Fruit fly (Drosophila melanogaster) whole organism, embryonic: ENCODE data around the gene SclB.

Experiments
- ATbp ChIP-seq: fragments of 200-800 bp; sonication (Bioruptor generic); optimal IDR thresholded peaks from 2 replicates; lab custom pipeline; 2017; ENCODE audit warnings: missing biosample characterization, mild to moderate bottlenecking, missing genetic modification characterization, missing genetic modification reagents
- B-H1 ChIP-seq: fragments of 200-800 bp; sonication (Bioruptor generic); IDR thresholded peaks from 3 replicates; pipeline ENCODE4 v1.3.6; 2022; ENCODE audit warnings: missing biosample characterization, missing genetic modification characterization
- BEAF-32 ChIP-seq: fragments of 200-800 bp; sonication (Bioruptor generic); optimal IDR thresholded peaks from 3 replicates; lab custom pipeline; 2017; ENCODE audit warnings: missing biosample characterization, missing genetic modification characterization, mild to moderate bottlenecking, moderate library complexity, missing genetic modification reagents
- BtbVII ChIP-seq: fragments of 200-800 bp; sonication (Bioruptor generic); optimal IDR thresholded peaks from 3 replicates; lab custom pipeline; 2017; ENCODE audit warnings: missing biosample characterization, mild to moderate bottlenecking, missing genetic modification characterization
- Bteb2 ChIP-seq: fragments of 200-800 bp; sonication (Bioruptor generic); optimal IDR thresholded peaks from 2 replicates; lab custom pipeline; 2016; ENCODE audit warnings: missing biosample characterization, missing genetic modification characterization
- CG10654 ChIP-seq: fragments of 200-800 bp; sonication (Bioruptor generic); optimal IDR thresholded peaks from 2 replicates; lab custom pipeline; 2016; ENCODE audit warnings: missing biosample characterization, missing genetic modification characterization
- CG10979 ChIP-seq: fragments of 200-800 bp; sonication (Bioruptor generic); optimal IDR thresholded peaks from 2 replicates; lab custom pipeline; 2018; ENCODE audit warnings: missing biosample characterization, mild to moderate bottlenecking, missing genetic modification characterization, moderate library complexity
- CG11695 ChIP-seq: fragments of 200-800 bp; sonication (Bioruptor generic); IDR thresholded peaks from 3 replicates; pipeline ENCODE4 v1.3.6; 2022; ENCODE audit warnings: missing biosample characterization, missing genetic modification characterization
- CG13775 ChIP-seq: fragments of 200-800 bp; sonication (Bioruptor generic); optimal IDR thresholded peaks from 3 replicates; lab custom pipeline; 2017; ENCODE audit warnings: missing biosample characterization, mild to moderate bottlenecking, missing genetic modification characterization
- CG17186 ChIP-seq: fragments of 200-800 bp; sonication (Bioruptor generic); optimal IDR thresholded peaks from 3 replicates; lab custom pipeline; 2017; ENCODE audit warnings: missing biosample characterization, missing genetic modification reagents, missing genetic modification characterization
- CG17328 ChIP-seq: fragments of 200-800 bp; sonication (Bioruptor generic); IDR thresholded peaks from 2 replicates; pipeline ENCODE4 v1.3.6; 2022; ENCODE audit warnings: missing biosample characterization, missing genetic modification characterization
- CG17359 ChIP-seq: fragments of 200-800 bp; sonication (Bioruptor generic); optimal IDR thresholded peaks from 3 replicates; lab custom pipeline; 2018; ENCODE audit warnings: missing biosample characterization, mild to moderate bottlenecking, missing genetic modification characterization, moderate library complexity
- CG17385 ChIP-seq: fragments of 200-800 bp; sonication (Bioruptor generic); optimal IDR thresholded peaks from 3 replicates; lab custom pipeline; 2018; ENCODE audit warnings: missing biosample characterization, mild to moderate bottlenecking, missing genetic modification characterization
- CG17829 ChIP-seq: fragments of 200-800 bp; optimal IDR thresholded peaks from 2 replicates; lab custom pipeline; 2019; ENCODE audit warnings: missing biosample characterization, mild to moderate bottlenecking, missing genetic modification characterization, moderate library complexity
- CG18619 ChIP-seq: fragments of 200-800 bp; sonication (Bioruptor generic); optimal IDR thresholded peaks from 3 replicates; lab custom pipeline; 2017; ENCODE audit warnings: missing biosample characterization, mild to moderate bottlenecking, missing genetic modification characterization
- CG2202 ChIP-seq: fragments of 200-800 bp; sonication (Bioruptor generic); optimal IDR thresholded peaks from 2 replicates; lab custom pipeline; 2018; ENCODE audit warnings: missing biosample characterization, mild to moderate bottlenecking, missing genetic modification characterization
- CG3281 ChIP-seq: fragments of 200-800 bp; sonication (Bioruptor generic); optimal IDR thresholded peaks from 3 replicates; lab custom pipeline; 2017; ENCODE audit warnings: missing biosample characterization, mild to moderate bottlenecking, missing genetic modification characterization
- CG3847 ChIP-seq: fragments of 200-800 bp; sonication (Bioruptor generic); IDR thresholded peaks from 2 replicates; pipeline ENCODE4 v1.3.6; 2022; ENCODE audit warnings: missing biosample characterization, missing genetic modification characterization
- CG7372 ChIP-seq: fragments of 200-800 bp; sonication (Bioruptor generic); IDR thresholded peaks from 2 replicates; pipeline ENCODE4 v1.3.6; 2022; ENCODE audit warnings: missing biosample characterization, missing genetic modification characterization
- CG7786 ChIP-seq: fragments of 200-800 bp; sonication (Bioruptor generic); optimal IDR thresholded peaks from 2 replicates; lab custom pipeline; 2016; ENCODE audit warnings: missing biosample characterization, missing genetic modification characterization
- CG9437 ChIP-seq: fragments of 200-800 bp; sonication (Bioruptor generic); optimal IDR thresholded peaks from 2 replicates; lab custom pipeline; 2018; ENCODE audit warnings: missing biosample characterization, mild to moderate bottlenecking, missing genetic modification characterization
- CG9727 ChIP-seq: fragments of 200-800 bp; sonication (Bioruptor generic); optimal IDR thresholded peaks from 3 replicates; lab custom pipeline; 2017; ENCODE audit warnings: missing biosample characterization, mild to moderate bottlenecking, missing genetic modification characterization
- D ChIP-seq, 2 experiments: fragments of 200-800 bp in 1 of 2; fragments of >200 bp in 1 of 2; sonication (Bioruptor generic) in 1 of 2; optimal IDR thresholded peaks; 2 replicates in 1 of 2; 3 replicates in 1 of 2; lab custom pipeline; 2017; ENCODE audit warnings: mild to moderate bottlenecking in 1 of 2, missing biosample characterization in 1 of 2, missing genetic modification characterization in 1 of 2, missing genetic modification reagents in 1 of 2
- E2f2 ChIP-seq: fragments of 200-800 bp; sonication (Bioruptor generic); IDR thresholded peaks from 2 replicates; pipeline ENCODE4 v1.3.6; 2022; ENCODE audit warnings: missing biosample characterization, missing genetic modification characterization
- H2.0 ChIP-seq: fragments of 200-800 bp; sonication (Bioruptor generic); IDR thresholded peaks from 2 replicates; pipeline ENCODE4 v1.3.6; 2022; ENCODE audit warnings: missing biosample characterization, missing genetic modification characterization
- HHEX ChIP-seq: fragments of 200-800 bp; sonication (Bioruptor generic); optimal IDR thresholded peaks from 3 replicates; lab custom pipeline; 2017; ENCODE audit warnings: missing biosample characterization, mild to moderate bottlenecking, missing genetic modification characterization, missing genetic modification reagents
- Hsf ChIP-seq: fragments of 200-800 bp; sonication (Bioruptor generic); optimal IDR thresholded peaks from 3 replicates; lab custom pipeline; 2016; ENCODE audit warnings: missing biosample characterization, missing genetic modification characterization
- NfI ChIP-seq: fragments of 200-800 bp; sonication (Bioruptor generic); optimal IDR thresholded peaks from 3 replicates; lab custom pipeline; 2018; ENCODE audit warnings: missing biosample characterization, mild to moderate bottlenecking, missing genetic modification characterization, moderate library complexity
- Oli ChIP-seq: fragments of 200-800 bp; sonication (Bioruptor generic); optimal IDR thresholded peaks from 2 replicates; lab custom pipeline; 2018; ENCODE audit warnings: missing biosample characterization, mild to moderate bottlenecking, missing genetic modification characterization, moderate library complexity
- Scr ChIP-seq: fragments of 200-800 bp; sonication (Bioruptor generic); IDR thresholded peaks from 2 replicates; pipeline ENCODE4 v1.3.6; 2022; ENCODE audit warnings: missing biosample characterization, missing genetic modification characterization; ENCODE audit not compliant: partially characterized antibody
- Sry-δ ChIP-seq: fragments of 200-800 bp; sonication (Bioruptor generic); optimal IDR thresholded peaks from 2 replicates; lab custom pipeline; 2016; ENCODE audit warnings: missing biosample characterization, missing genetic modification characterization
- Vsx1 ChIP-seq: fragments of 200-800 bp; sonication (Bioruptor generic); optimal IDR thresholded peaks from 2 replicates; lab custom pipeline; 2017; ENCODE audit warnings: missing biosample characterization, mild to moderate bottlenecking, missing genetic modification characterization, missing genetic modification reagents
- ab ChIP-seq: fragments of 200-800 bp; sonication (Bioruptor generic); optimal IDR thresholded peaks from 2 replicates; lab custom pipeline; 2016; ENCODE audit warnings: missing biosample characterization, missing genetic modification characterization
- crol ChIP-seq: fragments of 200-800 bp; sonication (Bioruptor generic); IDR thresholded peaks from 2 replicates; pipeline ENCODE4 v1.3.6; 2022; ENCODE audit warnings: missing biosample characterization, missing genetic modification characterization
- dysf ChIP-seq: fragments of 200-800 bp; sonication (Bioruptor generic); IDR thresholded peaks from 3 replicates; pipeline ENCODE4 v1.3.6; 2022; ENCODE audit warnings: missing biosample characterization, missing genetic modification characterization
- esg ChIP-seq: fragments of 200-800 bp; sonication (Bioruptor generic); conservative IDR thresholded peaks from 2 replicates; pipeline ENCODE4 v1.3.6; 2022; ENCODE audit warnings: missing biosample characterization, missing genetic modification characterization
- eve ChIP-seq, 2 experiments: fragments of >200 bp; optimal IDR thresholded peaks; 2 replicates each; lab custom pipeline; 2017; ENCODE audit warnings: missing biosample characterization in 2 of 2, missing genetic modification characterization in 2 of 2
- fd96Cb ChIP-seq: fragments of 200-800 bp; sonication (Bioruptor generic); optimal IDR thresholded peaks from 2 replicates; lab custom pipeline; 2018; ENCODE audit warnings: missing biosample characterization, mild to moderate bottlenecking, missing genetic modification characterization, moderate library complexity
- fu2 ChIP-seq: fragments of 200-800 bp; sonication (Bioruptor generic); optimal IDR thresholded peaks from 2 replicates; lab custom pipeline; 2016; ENCODE audit warnings: missing biosample characterization, missing genetic modification characterization
- gsb-n ChIP-seq: fragments of 200-800 bp; sonication (Bioruptor generic); optimal IDR thresholded peaks from 3 replicates; lab custom pipeline; 2018; ENCODE audit warnings: missing biosample characterization, mild to moderate bottlenecking, missing genetic modification characterization
- lilli ChIP-seq: fragments of 200-800 bp; sonication (Bioruptor generic); optimal IDR thresholded peaks from 3 replicates; lab custom pipeline; 2016; ENCODE audit warnings: missing biosample characterization, missing genetic modification characterization
- prd ChIP-seq, 3 experiments: fragments of >200 bp in 2 of 3; fragments of 200-800 bp in 1 of 3; sonication (Bioruptor generic) in 1 of 3; optimal IDR thresholded peaks in 2 of 3; IDR thresholded peaks in 1 of 3; 2 replicates in 2 of 3; 3 replicates in 1 of 3; pipeline versions ENCODE4 v1.3.6 to Lab custom; 2017 to 2022; ENCODE audit warnings: missing biosample characterization in 1 of 3, missing genetic modification characterization in 1 of 3
- sd ChIP-seq: fragments of 200-800 bp; sonication (Bioruptor generic); optimal IDR thresholded peaks from 3 replicates; lab custom pipeline; 2018; ENCODE audit warnings: missing biosample characterization, mild to moderate bottlenecking, missing genetic modification characterization, moderate library complexity
- so ChIP-seq: fragments of 200-800 bp; sonication (Bioruptor generic); IDR thresholded peaks from 3 replicates; pipeline ENCODE4 v1.3.6; 2022; ENCODE audit warnings: missing biosample characterization, missing genetic modification characterization
- tin ChIP-seq: fragments of 200-800 bp; sonication (Bioruptor generic); optimal IDR thresholded peaks from 3 replicates; lab custom pipeline; 2016; ENCODE audit warnings: missing biosample characterization, missing genetic modification characterization
- toy ChIP-seq: fragments of 200-800 bp; sonication (Bioruptor generic); IDR thresholded peaks from 2 replicates; pipeline ENCODE4 v1.3.6; 2022; ENCODE audit warnings: missing biosample characterization, missing genetic modification characterization
- ttk ChIP-seq: fragments of 200-800 bp; sonication (Bioruptor generic); IDR thresholded peaks from 2 replicates; pipeline ENCODE4 v2.1.2; 2022; ENCODE audit warnings: missing biosample characterization, missing genetic modification characterization
- wdn ChIP-seq: fragments of 200-800 bp; sonication (Bioruptor generic); IDR thresholded peaks from 2 replicates; pipeline ENCODE4 v1.3.6; 2022; ENCODE audit warnings: missing biosample characterization, missing genetic modification characterization
- wor ChIP-seq: fragments of 200-800 bp; sonication (Bioruptor generic); IDR thresholded peaks from 2 replicates; pipeline ENCODE4 v1.3.6; 2022; ENCODE audit warnings: missing biosample characterization, missing genetic modification characterization
- yki ChIP-seq: fragments of >200 bp; optimal IDR thresholded peaks from 3 replicates; lab custom pipeline; 2018

Gene SclB

dm6 chr2L:16868897-16869324 lies 31.1 kb downstream of the SclB start:
- TF ChIP-seq ATbp (peak; percentile 42), so (GFP tag; lab: Robert Waterston, UW) (no peak; the same call in 2 of the 3 replicates), sd (tag; lab: Kevin White, UChicago) (no peak), CG10979 (tag; lab: Kevin White, UChicago) (peak; percentile 57), HHEX (GFP tag; lab: Kevin White, UChicago) (peak; percentile 24), CG3847 (GFP tag; lab: Robert Waterston, UW) (peak; percentile 46), wdn (GFP tag; lab: Robert Waterston, UW) (no peak), NfI (GFP tag; lab: Kevin White, UChicago) (peak; percentile 12), wor (GFP tag; lab: Robert Waterston, UW) (no peak; the same call in 1 of the 2 replicates), yki (lab: Kevin White, UChicago) (no peak), BEAF-32 (no peak), B-H1 (GFP tag; lab: Robert Waterston, UW) (peak; percentile 32; the same call in 1 of the 3 replicates), CG11695 (peak; percentile 44; the same call in 2 of the 3 replicates), CG13775 (GFP tag; lab: Kevin White, UChicago) (peak; percentile 6), E2f2 (peak; percentile 29; the same call in 1 of the 2 replicates), prd (optimal IDR thresholded peaks at IDR 0.05; lab: Kevin White, UChicago) (no peak), prd (GFP tag; IDR thresholded peaks at IDR 0.05; lab: Robert Waterston, UW) (no peak), CG7786 (no peak), gsb-n (tag; lab: Kevin White, UChicago) (peak; percentile 9), esg (GFP tag; lab: Robert Waterston, UW) (0 out of 2 replicates have a peak, but pooled peaks have one; percentile 29), Vsx1 (GFP tag; lab: Kevin White, UChicago) (peak; percentile 29), dysf (GFP tag; lab: Robert Waterston, UW) (peak; percentile 75), BtbVII (GFP tag; lab: Kevin White, UChicago) (peak; percentile 17), ab (GFP tag; lab: Kevin White, UChicago) (no peak), CG3281 (GFP tag; lab: Kevin White, UChicago) (peak; percentile 32), tin (GFP tag; lab: Kevin White, UChicago) (no peak), Scr (GFP tag; lab: Robert Waterston, UW) (no peak), Bteb2 (GFP tag; lab: Kevin White, UChicago) (no peak), fu2 (GFP tag; lab: Kevin White, UChicago) (no peak), H2.0 (peak; percentile 26; the same call in 1 of the 2 replicates), CG17359 (peak; percentile 49), CG17328 (GFP tag; lab: Robert Waterston, UW) (no peak; the same call in 1 of the 2 replicates), CG17186 (GFP tag; lab: Kevin White, UChicago) (no peak), lilli (no peak), CG10654 (GFP tag; lab: Kevin White, UChicago) (no peak), D (optimal IDR thresholded peaks at IDR 0.05; lab: Kevin White, UChicago) (no peak), D (GFP tag; optimal IDR thresholded peaks at IDR 0.05; lab: Kevin White, UChicago) (peak; percentile 24), Oli (peak; percentile 61), fd96Cb (peak; percentile 44), CG9727 (GFP tag; lab: Kevin White, UChicago) (peak; percentile 24), ttk (peak; percentile 71), crol (peak; percentile 72), CG17829 (tag; lab: Kevin White, UChicago) (peak; percentile 56), Hsf (GFP tag; lab: Kevin White, UChicago) (no peak), CG2202 (tag; lab: Kevin White, UChicago) (no peak), eve (GFP tag; optimal IDR thresholded peaks at IDR 0.05; lab: Kevin White, UChicago) (peak in 1 of 2 experiments; percentile 32), CG7372 (GFP tag; lab: Robert Waterston, UW) (no peak), CG18619 (peak; percentile 55), toy (no peak), CG9437 (GFP tag; lab: Kevin White, UChicago) (peak; percentile 44), Sry-δ (GFP tag; lab: Kevin White, UChicago) (no peak), CG17385 (peak; percentile 33)
